Fruit fly (Drosophila melanogaster): ENCODE results near the gene CG44271.

DNA sequence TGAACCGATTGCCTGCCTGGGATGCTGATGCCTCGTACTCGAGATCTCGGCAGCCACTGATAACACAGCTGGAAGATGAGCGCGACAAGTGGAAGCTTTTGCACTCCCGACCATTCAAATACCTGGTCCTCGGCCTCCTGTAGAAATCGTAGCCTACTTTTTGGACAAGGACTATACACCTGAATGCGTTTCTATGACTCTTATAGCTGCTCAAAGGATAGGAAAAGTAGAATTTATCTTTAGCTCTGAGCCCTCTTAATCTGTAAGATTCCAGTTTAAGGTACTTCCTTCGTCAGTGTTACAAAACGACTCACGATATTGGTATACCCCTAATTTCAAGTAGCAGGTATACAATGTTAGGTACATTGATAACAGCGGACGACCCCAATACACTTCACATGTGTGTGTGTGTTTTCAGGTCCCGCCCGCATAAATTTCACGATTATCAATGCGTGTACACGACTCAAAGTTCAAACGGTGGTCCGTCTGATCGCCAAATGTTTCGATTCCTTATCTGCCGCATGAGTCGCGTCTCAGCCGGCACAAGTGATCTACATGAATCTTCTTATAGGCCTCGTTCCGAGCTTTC, 31.4 kb downstream of the CG44271 start, which contains the start of gene AkhR:
- TF ChIP-seq cic (GFP tag; optimal IDR thresholded peaks at IDR 0.05) (no peak), kay (GFP tag; ENCODE audit: borderline replicate concordance) (no peak), CG7101 (tag; optimal IDR thresholded peaks at IDR 0.05) (no peak), CG7045 (GFP tag; optimal IDR thresholded peaks at IDR 0.05) (no peak), ovo (GFP tag; optimal IDR thresholded peaks at IDR 0.05) (no peak), Hr96 (GFP tag; optimal IDR thresholded peaks at IDR 0.05) (no peak), CG5204 (GFP tag; optimal IDR thresholded peaks at IDR 0.05) (no peak), tj (GFP tag; optimal IDR thresholded peaks at IDR 0.05) (no peak), pad (GFP tag; optimal IDR thresholded peaks at IDR 0.05) (no peak), CG33017 (tag; optimal IDR thresholded peaks at IDR 0.05) (no peak), toe (GFP tag; optimal IDR thresholded peaks at IDR 0.05) (no peak), CG1620 (GFP tag; optimal IDR thresholded peaks at IDR 0.05) (no peak), Mnt (GFP tag; optimal IDR thresholded peaks at IDR 0.05) (no peak)

Measured in whole organism, adult.